Worm (Caenorhabditis elegans): Measurements from ENCODE around the gene ced-7.
A peak's percentile ranks its signal among the peaks of the same experiment; 100 is the strongest.

The ced-7 gene

DNA sequence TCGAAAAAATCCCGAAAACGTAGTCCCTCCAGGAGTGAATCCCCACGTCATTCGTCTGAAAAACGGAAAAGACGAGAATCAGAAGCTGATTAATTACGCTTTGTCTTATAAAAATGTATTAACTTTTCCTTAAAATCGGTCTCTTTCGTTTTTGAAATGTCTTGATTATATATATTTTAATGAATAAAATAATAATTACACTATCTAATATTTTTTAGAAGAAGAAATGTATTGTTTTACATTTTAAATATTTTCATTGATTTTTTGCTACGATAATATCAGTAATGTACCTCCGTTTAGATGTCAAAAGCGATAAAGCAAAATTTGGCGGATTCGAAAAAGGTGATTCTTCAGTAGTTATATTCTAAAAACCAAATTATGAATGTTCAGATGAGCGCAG, 54.6 kb downstream of the ced-7 start, which contains the start of gene trpp-3:
TSS of gene trpp-3 (plus strand) at position 301 of the 400 bp plus-strand sequence.
- TF ChIP-seq elt-3 (tag; optimal IDR thresholded peaks at IDR 0.05) = no peak
- no peak for TF ChIP-seq ceh-83 (GFP tag; optimal IDR thresholded peaks at IDR 0.05)
- no peak for TF ChIP-seq zip-8 (tag; optimal IDR thresholded peaks at IDR 0.05)
- TF ChIP-seq cnd-1 (tag; optimal IDR thresholded peaks at IDR 0.05) = no peak
- TF ChIP-seq bed-3 (GFP tag; optimal IDR thresholded peaks at IDR 0.05) = no peak
- no peak for TF ChIP-seq mab-5 (tag; optimal IDR thresholded peaks at IDR 0.05)
- no peak for TF ChIP-seq ceh-43 (GFP tag; optimal IDR thresholded peaks at IDR 0.05)
- TF ChIP-seq lin-32 (GFP tag; optimal IDR thresholded peaks at IDR 0.05) = no peak

DNA sequence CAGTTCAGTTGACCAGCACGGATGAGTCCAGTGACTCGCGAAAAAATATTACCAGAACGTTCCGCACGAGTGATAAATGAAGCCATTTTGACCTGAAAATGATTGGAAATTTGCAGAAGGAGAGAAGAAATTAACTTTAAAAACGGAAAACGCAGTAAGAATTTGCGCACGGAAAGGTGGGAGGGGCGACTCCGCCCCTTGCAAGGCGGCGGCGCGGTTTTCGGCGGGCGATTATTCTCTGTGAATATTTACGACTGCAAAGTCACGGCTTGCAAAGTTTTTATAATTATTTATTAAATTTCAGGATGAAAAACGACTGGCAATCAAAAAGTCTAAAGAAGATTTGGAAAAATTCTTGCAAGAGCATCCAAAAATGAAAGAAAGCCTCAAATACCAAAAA, 56.3 kb downstream of the ced-7 start, which contains the start of gene mrps-23:
TSS of gene mrps-23 (minus strand) at position 92 of the 400 bp plus-strand sequence.
- TF ChIP-seq M03D4.4 (tag; optimal IDR thresholded peaks at IDR 0.05) = no peak
- TF ChIP-seq blmp-1 (tag; optimal IDR thresholded peaks at IDR 0.05) = no peak
- peak; percentile 36 for TF ChIP-seq lsy-2 (tag; optimal IDR thresholded peaks at IDR 0.05)
- TF ChIP-seq ceh-83 (GFP tag; optimal IDR thresholded peaks at IDR 0.05) = peak; percentile 13
- TF ChIP-seq mep-1 (tag; optimal IDR thresholded peaks at IDR 0.05) = peak; percentile 16

DNA sequence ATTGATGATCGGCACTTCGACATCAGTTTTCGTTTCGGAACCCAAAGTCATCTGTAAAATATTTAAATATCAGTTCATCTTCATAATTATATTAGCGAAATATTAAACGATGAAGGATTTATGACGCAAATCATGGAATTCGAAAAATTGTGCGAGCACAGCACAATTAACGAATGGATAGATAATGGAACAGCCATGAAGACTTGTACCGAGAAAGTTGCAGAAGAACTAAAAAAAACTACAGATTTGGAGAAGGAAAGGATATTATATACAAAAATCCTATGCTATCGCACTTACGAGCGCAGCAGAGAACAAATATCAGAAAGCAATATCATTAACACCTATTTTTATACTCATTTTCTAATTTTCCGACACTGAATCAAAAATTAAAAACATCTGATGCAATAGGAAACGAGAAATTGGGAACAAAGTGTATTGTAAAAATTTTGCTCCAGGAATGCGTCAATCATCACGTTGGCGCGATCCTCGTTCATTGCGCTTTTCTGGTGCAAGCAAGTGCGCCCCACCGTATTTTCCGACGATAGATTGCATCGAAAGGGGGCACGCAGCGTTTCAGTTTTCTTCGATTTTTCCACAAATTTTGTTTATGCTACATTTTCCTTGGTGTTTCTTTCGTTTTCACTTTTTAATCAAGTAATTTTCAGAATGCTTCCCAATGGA, 58.3 kb downstream of the ced-7 start, which contains the start of the genes clu-1 and prp-40:
TSS of gene clu-1 (minus strand) at position 51 of the 681 bp plus-strand sequence.
TSS of gene prp-40 (plus strand) at position 666 of the 681 bp plus-strand sequence.
- no peak for TF ChIP-seq ceh-83 (GFP tag; optimal IDR thresholded peaks at IDR 0.05)
- TF ChIP-seq nhr-76 (tag; optimal IDR thresholded peaks at IDR 0.05) = no peak
- TF ChIP-seq nhr-2 (tag; optimal IDR thresholded peaks at IDR 0.05) = no peak
- TF ChIP-seq mab-5 (tag; optimal IDR thresholded peaks at IDR 0.05) = no peak
- TF ChIP-seq bed-3 (GFP tag; optimal IDR thresholded peaks at IDR 0.05) = no peak
- peak; percentile 63 for TF ChIP-seq mep-1 (tag; optimal IDR thresholded peaks at IDR 0.05)
- peak; percentile 15 for TF ChIP-seq drap-1 (GFP tag; optimal IDR thresholded peaks at IDR 0.05)
- TF ChIP-seq blmp-1 (tag; optimal IDR thresholded peaks at IDR 0.05) = no peak
- TF ChIP-seq tbx-8 (GFP tag; optimal IDR thresholded peaks at IDR 0.05) = no peak
- no peak for TF ChIP-seq snpc-4 (tag; optimal IDR thresholded peaks at IDR 0.05)
- no peak for TF ChIP-seq flh-1 (GFP tag; optimal IDR thresholded peaks at IDR 0.05)
- no peak for TF ChIP-seq M03D4.4 (tag; optimal IDR thresholded peaks at IDR 0.05)
- TF ChIP-seq elt-1 (tag; optimal IDR thresholded peaks at IDR 0.05; ENCODE audit: borderline replicate concordance, insufficient read depth) = peak; percentile 13
- TF ChIP-seq lin-13 (tag; optimal IDR thresholded peaks at IDR 0.05) = peak; percentile 81
- TF ChIP-seq unc-62 (GFP tag; optimal IDR thresholded peaks at IDR 0.05) = peak; percentile 24
- TF ChIP-seq mls-2 (tag; optimal IDR thresholded peaks at IDR 0.05) = no peak
- TF ChIP-seq lin-32 (GFP tag; optimal IDR thresholded peaks at IDR 0.05) = no peak
- no peak for TF ChIP-seq nhr-28 (tag; optimal IDR thresholded peaks at IDR 0.05)
- TF ChIP-seq ces-1 (GFP tag; optimal IDR thresholded peaks at IDR 0.05) = peak; percentile 72
- TF ChIP-seq elt-3 (tag; optimal IDR thresholded peaks at IDR 0.05) = no peak
- no peak for TF ChIP-seq unc-39 (tag; optimal IDR thresholded peaks at IDR 0.05)
- TF ChIP-seq sem-2 (GFP tag; optimal IDR thresholded peaks at IDR 0.05) = no peak
- no peak for TF ChIP-seq ham-2 (GFP tag; optimal IDR thresholded peaks at IDR 0.05)
- TF ChIP-seq lsy-2 (tag; optimal IDR thresholded peaks at IDR 0.05) = peak; percentile 82
- TF ChIP-seq ztf-11 (tag; optimal IDR thresholded peaks at IDR 0.05) = no peak
- peak; percentile 30 for TF ChIP-seq unc-120 (tag; optimal IDR thresholded peaks at IDR 0.05; ENCODE audit: poor library complexity, severe bottlenecking)
- peak; percentile 58 for TF ChIP-seq ceh-39 (tag; optimal IDR thresholded peaks at IDR 0.05)
- peak; percentile 88 for TF ChIP-seq pha-4 (tag; optimal IDR thresholded peaks at IDR 0.05)
- TF ChIP-seq nhr-12 (tag; optimal IDR thresholded peaks at IDR 0.05) = no peak
- peak; percentile 36 for TF ChIP-seq hlh-1 (tag; optimal IDR thresholded peaks at IDR 0.05)
- no peak for TF ChIP-seq sptf-1 (tag; optimal IDR thresholded peaks at IDR 0.05)
- no peak for TF ChIP-seq cnd-1 (tag; optimal IDR thresholded peaks at IDR 0.05)
- TF ChIP-seq nhr-237 (tag; optimal IDR thresholded peaks at IDR 0.05) = peak; percentile 75
- no peak for TF ChIP-seq zip-8 (tag; optimal IDR thresholded peaks at IDR 0.05)
- TF ChIP-seq ceh-43 (GFP tag; optimal IDR thresholded peaks at IDR 0.05) = no peak
